Worm (Caenorhabditis elegans): ENCODE measurements around the gene irg-8.

- TF ChIP-seq F13H6.1 (tag; optimal IDR thresholded peaks at IDR 0.05), result no peak
- no peak for TF ChIP-seq fkh-10 (GFP tag; optimal IDR thresholded peaks at IDR 0.05)
- TF ChIP-seq pqm-1 (tag; optimal IDR thresholded peaks at IDR 0.05), result no peak
- TF ChIP-seq dve-1 (tag; optimal IDR thresholded peaks at IDR 0.05), result no peak
- no peak for TF ChIP-seq sox-2 (GFP tag; IDR thresholded peaks at IDR 0.05)
- no peak for TF ChIP-seq elt-4 (tag; optimal IDR thresholded peaks at IDR 0.05)
- TF ChIP-seq mec-3 (tag; optimal IDR thresholded peaks at IDR 0.05; ENCODE audit: borderline replicate concordance), result no peak
Observed at ce11 chrV:432991-433390, 15.5 kb upstream of the irg-8 start.
